Worm (Caenorhabditis elegans) whole organism, midembryonic: ENCODE measurements around the gene grl-26.

Source experiments
- T22C8.4 ChIP-seq: fragments of 200-800 bp; sonication (Bioruptor generic); IDR thresholded peaks from 2 replicates; pipeline ENCODE4 v1.3.6; 2022; ENCODE audit warnings: missing genetic modification characterization, missing compliant biosample characterization
- cog-1 ChIP-seq: sonication (generic microtip); optimal IDR thresholded peaks from 2 replicates; lab custom pipeline; 2016; ENCODE audit warnings: missing genetic modification characterization, missing compliant biosample characterization
- flt-1 ChIP-seq: fragments of 200-800 bp; sonication (Bioruptor generic); IDR thresholded peaks from 2 replicates; pipeline ENCODE4 v1.3.6; 2022; ENCODE audit warnings: missing genetic modification characterization, missing compliant biosample characterization
- ref-1 ChIP-seq: fragments of 200-800 bp; sonication (Bioruptor generic); conservative IDR thresholded peaks from 2 replicates; pipeline ENCODE4 v1.3.6; 2022; ENCODE audit warnings: missing genetic modification reagents, missing genetic modification characterization, missing compliant biosample characterization
- ztf-23 ChIP-seq: fragments of 200-800 bp; sonication (Bioruptor generic); IDR thresholded peaks from 2 replicates; pipeline ENCODE4 v1.3.6; 2022; ENCODE audit warnings: missing genetic modification reagents, missing genetic modification characterization, missing compliant biosample characterization
- ztf-29 ChIP-seq: fragments of 200-800 bp; sonication (Bioruptor generic); IDR thresholded peaks from 2 replicates; pipeline ENCODE4 v1.3.6; 2022; ENCODE audit warnings: missing genetic modification reagents, missing genetic modification characterization, missing compliant biosample characterization

DNA sequence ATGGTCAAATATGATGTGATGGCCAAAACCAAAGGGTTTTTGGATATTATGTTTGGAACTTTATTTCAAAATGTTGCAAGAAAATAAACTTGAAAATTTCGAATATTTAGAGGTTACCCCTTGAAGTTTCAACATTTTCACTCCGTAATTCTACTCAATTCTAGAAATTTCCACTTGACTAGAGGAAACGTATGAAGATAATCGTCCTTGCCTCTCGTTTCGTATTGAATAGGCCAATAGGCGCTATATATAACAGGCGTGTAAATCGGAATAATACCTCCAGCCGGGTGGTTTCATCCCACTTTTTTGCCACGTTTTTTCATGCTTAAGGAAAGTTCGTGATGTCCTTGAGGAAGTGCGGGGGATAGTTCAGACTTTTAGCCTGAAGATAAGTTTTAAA, 20.7 kb upstream of the grl-26 start:
- TF ChIP-seq ztf-29 (GFP tag; lab: Robert Waterston, UW) (no peak), ref-1 (GFP tag; lab: Robert Waterston, UW) (no peak), cog-1 (tag; lab: Kevin White, UChicago) (no peak), T22C8.4 (GFP tag; lab: Robert Waterston, UW) (no peak), flt-1 (no peak), ztf-23 (GFP tag; lab: Robert Waterston, UW) (no peak)
